Worm (Caenorhabditis elegans) whole organism, midembryonic: Measurements from ENCODE around the gene alh-7.

Experiments used
- cog-1 ChIP-seq: sonication (generic microtip); optimal IDR thresholded peaks from 2 replicates; lab custom pipeline; 2016; ENCODE audit warnings: missing genetic modification characterization, missing compliant biosample characterization
- flt-1 ChIP-seq: fragments of 200-800 bp; sonication (Bioruptor generic); IDR thresholded peaks from 2 replicates; pipeline ENCODE4 v1.3.6; 2022; ENCODE audit warnings: missing genetic modification characterization, missing compliant biosample characterization
- ref-1 ChIP-seq: fragments of 200-800 bp; sonication (Bioruptor generic); conservative IDR thresholded peaks from 2 replicates; pipeline ENCODE4 v1.3.6; 2022; ENCODE audit warnings: missing genetic modification reagents, missing genetic modification characterization, missing compliant biosample characterization
- tab-1 ChIP-seq: fragments of 200-800 bp; sonication (Bioruptor generic); IDR thresholded peaks from 2 replicates; pipeline ENCODE4 v1.3.6; 2022; ENCODE audit warnings: missing genetic modification characterization, missing compliant biosample characterization
- ztf-23 ChIP-seq: fragments of 200-800 bp; sonication (Bioruptor generic); IDR thresholded peaks from 2 replicates; pipeline ENCODE4 v1.3.6; 2022; ENCODE audit warnings: missing genetic modification reagents, missing genetic modification characterization, missing compliant biosample characterization
- ztf-29 ChIP-seq: fragments of 200-800 bp; sonication (Bioruptor generic); IDR thresholded peaks from 2 replicates; pipeline ENCODE4 v1.3.6; 2022; ENCODE audit warnings: missing genetic modification reagents, missing genetic modification characterization, missing compliant biosample characterization

- TF ChIP-seq tab-1 (GFP tag; lab: Robert Waterston, UW) = no peak
- TF ChIP-seq flt-1 (GFP tag; lab: Robert Waterston, UW) = no peak
- no peak for TF ChIP-seq ztf-29 (GFP tag; lab: Robert Waterston, UW)
- no peak for TF ChIP-seq ref-1 (GFP tag; lab: Robert Waterston, UW)
- no peak for TF ChIP-seq cog-1 (tag; lab: Kevin White, UChicago)
- TF ChIP-seq ztf-23 (GFP tag; lab: Robert Waterston, UW) = no peak
These were observed 29.6 kb upstream of the alh-7 start for ce11 chrII:13521179-13521616.
